Fruit fly (Drosophila melanogaster) ovary, adult (tissue): Measurements from ENCODE around the gene Pdh.

Experiments
- CG17801 ChIP-seq: fragments of 200-800 bp; optimal IDR thresholded peaks from 2 replicates; lab custom pipeline; 2019; ENCODE audit warnings: missing biosample characterization, mild to moderate bottlenecking, missing genetic modification characterization, moderate library complexity; ENCODE audit not compliant: partially characterized antibody

The Pdh gene

DNA sequence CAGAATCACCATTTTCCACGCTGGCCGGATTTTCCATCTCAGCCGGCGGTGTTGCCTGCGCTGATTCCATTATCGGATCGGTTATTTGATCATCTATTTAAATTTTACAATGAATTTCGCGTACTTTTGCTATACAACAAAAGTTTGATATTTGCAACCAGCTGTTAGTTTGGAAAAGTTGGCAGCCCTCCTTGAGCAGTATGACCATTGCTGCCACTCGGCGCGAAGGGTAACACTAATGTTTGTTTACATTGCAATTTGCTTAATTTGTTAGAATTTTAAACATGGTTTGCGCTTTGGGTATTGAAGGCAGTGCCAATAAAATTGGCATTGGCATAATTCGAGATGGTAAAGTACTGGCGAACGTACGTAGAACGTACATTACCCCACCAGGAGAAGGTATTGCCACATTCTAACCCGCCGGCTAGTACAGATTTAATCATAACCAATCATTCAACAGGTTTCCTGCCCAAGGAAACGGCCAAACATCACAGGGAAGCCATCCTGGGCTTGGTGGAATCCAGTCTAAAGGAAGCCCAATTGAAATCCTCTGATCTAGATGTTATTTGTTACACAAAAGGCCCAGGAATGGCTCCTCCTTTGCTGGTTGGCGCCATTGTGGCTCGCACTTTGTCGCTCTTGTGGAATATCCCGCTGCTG, 2.2 kb downstream of the Pdh start, which contains the start of the genes Golgin104 and Tcs3:
TSS of gene Golgin104 (minus strand) at position 182 of the 660 bp plus-strand sequence.
TSS of gene Tcs3 (plus strand) at position 222 of the 660 bp plus-strand sequence.
- no peak for TF ChIP-seq CG17801 (GFP tag; lab: Kevin White, UChicago)

- no peak for TF ChIP-seq CG17801 (GFP tag; lab: Kevin White, UChicago)
Measured at dm6 chr3L:16349686-16350085, 4.4 kb downstream of the Pdh start.

DNA sequence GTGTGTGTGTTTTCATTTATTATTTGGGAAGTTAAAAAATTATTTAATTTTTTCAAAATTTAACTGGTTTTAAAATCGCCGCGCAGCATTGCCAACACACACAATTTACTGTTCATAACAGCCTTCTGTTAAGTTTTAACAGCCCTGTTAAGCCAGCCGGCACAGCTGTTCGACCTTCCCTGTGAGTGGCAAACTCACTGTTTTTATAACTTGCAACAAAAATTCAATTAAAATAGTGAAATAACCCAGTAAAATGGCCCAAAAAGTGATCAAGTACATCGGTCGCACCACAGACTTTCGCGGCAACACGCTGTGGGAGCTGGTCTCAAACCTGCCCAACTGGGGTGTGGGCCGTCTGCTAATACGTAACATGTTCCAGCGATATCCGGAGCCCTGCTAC, 6.2 kb downstream of the Pdh start, which contains the start of gene mRpS34:
TSS of gene mRpS34 (plus strand) at position 161 of the 400 bp plus-strand sequence.
- no peak for TF ChIP-seq CG17801 (GFP tag; lab: Kevin White, UChicago)

- TF ChIP-seq CG17801 (GFP tag; lab: Kevin White, UChicago), result no peak
Measured at dm6 chr3L:16346023-16346422, 8.1 kb downstream of the Pdh start, which contains the start of gene CG33257. TSS of gene CG33257 (plus strand) at chr3L:16346323.

dm6 chr3L:16339873-16340272, 14.2 kb downstream of the Pdh start:
- no peak for TF ChIP-seq CG17801 (GFP tag; lab: Kevin White, UChicago)

DNA sequence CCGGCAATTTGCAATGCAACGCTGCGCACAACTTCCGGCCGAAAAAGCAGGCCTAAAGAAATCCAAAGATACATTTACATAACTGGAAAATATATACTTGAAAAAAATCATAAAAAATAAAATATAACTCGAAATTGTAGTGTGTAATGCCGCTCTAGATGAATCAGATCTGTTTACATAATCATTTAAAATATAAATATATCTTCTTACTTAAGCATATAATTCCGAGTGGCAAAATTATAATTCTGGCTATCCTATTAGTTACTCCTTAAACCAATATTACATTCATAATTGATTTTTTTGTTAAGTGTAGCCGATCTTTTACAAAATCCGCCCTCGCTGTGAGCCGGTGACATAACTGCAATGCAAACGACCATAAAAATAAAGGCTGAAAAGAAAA, 14.6 kb downstream of the Pdh start:
- TF ChIP-seq CG17801 (GFP tag; lab: Kevin White, UChicago), result no peak

- no peak for TF ChIP-seq CG17801 (GFP tag; lab: Kevin White, UChicago)
Measured at dm6 chr3L:16338703-16339102, 15.4 kb downstream of the Pdh start, which contains the start of gene CG4998. TSS of gene CG4998 (plus strand) at chr3L:16339003.

DNA sequence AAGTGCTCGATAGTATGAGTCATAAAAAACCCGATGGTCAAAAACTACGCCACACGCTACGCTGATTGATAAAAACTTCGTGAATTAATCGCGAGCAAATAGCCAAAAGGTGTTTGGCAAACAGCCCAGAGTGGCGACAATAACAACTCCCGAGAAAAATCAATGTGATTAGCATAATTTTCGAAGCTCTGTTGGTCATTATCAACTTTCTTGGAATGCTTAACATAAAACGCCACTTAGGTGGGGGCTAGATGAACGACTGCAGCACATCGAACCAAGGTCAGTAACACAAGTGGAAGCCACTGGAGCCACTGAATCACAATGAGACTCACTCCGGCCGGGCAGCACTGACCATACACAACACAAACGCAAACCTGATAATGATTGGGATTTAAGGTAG, 16.4 kb downstream of the Pdh start:
- TF ChIP-seq CG17801 (GFP tag; lab: Kevin White, UChicago), result no peak

- no peak for TF ChIP-seq CG17801 (GFP tag; lab: Kevin White, UChicago)
Measured at dm6 chr3L:16334876-16335275, 19.2 kb downstream of the Pdh start.

- no peak for TF ChIP-seq CG17801 (GFP tag; lab: Kevin White, UChicago)
Measured at dm6 chr3L:16333013-16333412, 21.1 kb downstream of the Pdh start, which contains the start of gene CG13056. TSS of gene CG13056 (plus strand) at chr3L:16333313.

- no peak for TF ChIP-seq CG17801 (GFP tag; lab: Kevin White, UChicago)
Measured at dm6 chr3L:16331633-16332032, 22.5 kb downstream of the Pdh start, which contains the start of gene retinin. TSS of gene retinin (plus strand) at chr3L:16331933.

- no peak for TF ChIP-seq CG17801 (GFP tag; lab: Kevin White, UChicago)
Measured at dm6 chr3L:16330740-16331139, 23.4 kb downstream of the Pdh start, which contains the start of gene CG33060. TSS of gene CG33060 (plus strand) at chr3L:16331040.

DNA sequence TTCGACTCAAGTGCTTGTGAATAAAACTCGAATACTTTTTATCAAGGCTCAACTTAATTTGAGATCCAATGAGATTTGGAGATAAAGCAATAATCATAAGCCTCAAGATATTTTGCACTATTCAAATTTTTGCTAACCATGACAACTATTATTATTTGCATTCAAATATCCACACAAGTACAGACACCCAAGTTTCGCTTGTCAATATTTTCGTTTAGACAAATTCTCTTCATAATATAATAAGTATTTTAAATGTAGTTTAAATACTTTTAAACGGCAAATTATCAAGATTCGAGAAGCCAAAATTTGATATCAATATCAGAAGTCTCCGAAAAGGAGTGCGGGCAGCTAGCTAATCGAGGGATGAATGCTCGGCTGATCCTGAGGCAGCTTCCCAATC, 24.6 kb downstream of the Pdh start, which contains the start of gene CG33061:
TSS of gene CG33061 (plus strand) at position 301 of the 400 bp plus-strand sequence.
- TF ChIP-seq CG17801 (GFP tag; lab: Kevin White, UChicago), result no peak

DNA sequence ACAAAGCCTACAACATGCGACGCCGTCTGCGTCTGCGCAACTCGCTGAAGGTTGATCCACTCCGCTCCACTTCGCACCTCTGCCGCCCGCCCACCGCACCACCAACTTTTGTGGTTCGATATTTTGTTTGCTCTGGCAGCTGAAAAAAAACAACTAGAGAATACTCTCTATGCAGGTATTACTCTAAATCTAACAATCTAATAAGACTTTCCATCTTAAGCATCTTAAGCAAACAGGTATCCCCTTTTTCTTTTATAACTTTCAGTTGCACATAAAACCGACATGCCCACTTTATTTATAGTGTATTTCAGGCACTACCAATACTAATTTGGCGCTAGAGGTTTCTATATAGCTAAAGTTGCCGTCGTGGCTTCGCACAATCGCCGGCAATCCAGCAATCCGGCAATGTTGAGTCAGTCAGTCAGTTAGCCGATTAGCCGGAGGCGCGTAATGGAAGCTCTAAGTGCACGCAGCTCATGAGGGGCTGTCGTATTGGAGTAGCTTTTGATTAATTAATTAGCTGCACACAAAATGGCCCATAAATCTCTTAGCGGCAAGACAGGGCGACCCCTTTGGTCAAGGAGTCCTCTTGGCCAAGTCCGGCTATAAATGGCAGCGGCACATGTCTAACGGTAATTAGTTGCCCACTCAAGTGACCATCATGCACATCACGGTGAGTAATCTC, 25.7 kb downstream of the Pdh start, which contains the start of gene CG13058:
TSS of gene CG13058 (plus strand) at position 635 of the 685 bp plus-strand sequence.
- no peak for TF ChIP-seq CG17801 (GFP tag; lab: Kevin White, UChicago)

dm6 chr3L:16327776-16328175, 26.3 kb downstream of the Pdh start, which contains the start of gene CG13038:
TSS of gene CG13038 (minus strand) at chr3L:16327893.
- no peak for TF ChIP-seq CG17801 (GFP tag; lab: Kevin White, UChicago)
